Fruit fly (Drosophila melanogaster) whole organism, embryonic: ENCODE results near the gene Ccdc114.

Experiments used
- Adf1 ChIP-seq: fragments of 200-800 bp; sonication (Bioruptor generic); IDR thresholded peaks from 2 replicates; pipeline ENCODE4 v1.3.6; 2022; ENCODE audit warnings: missing biosample characterization, missing genetic modification characterization
- Atf6 ChIP-seq: fragments of 200-800 bp; sonication (Bioruptor generic); IDR thresholded peaks from 2 replicates; pipeline ENCODE4 v1.3.6; 2022; ENCODE audit warnings: missing biosample characterization, missing genetic modification characterization
- BEAF-32 ChIP-seq: fragments of 200-800 bp; sonication (Bioruptor generic); optimal IDR thresholded peaks from 3 replicates; lab custom pipeline; 2017; ENCODE audit warnings: missing biosample characterization, missing genetic modification characterization, mild to moderate bottlenecking, moderate library complexity, missing genetic modification reagents
- CG12219 ChIP-seq: fragments of 200-800 bp; sonication (Bioruptor generic); optimal IDR thresholded peaks from 3 replicates; lab custom pipeline; 2018; ENCODE audit warnings: missing biosample characterization, mild to moderate bottlenecking, missing genetic modification characterization
- CG12942 ChIP-seq: fragments of 200-800 bp; sonication (Bioruptor generic); optimal IDR thresholded peaks from 3 replicates; lab custom pipeline; 2016; ENCODE audit warnings: missing biosample characterization, missing genetic modification characterization
- CG15011 ChIP-seq: fragments of 200-800 bp; sonication (Bioruptor generic); optimal IDR thresholded peaks from 3 replicates; lab custom pipeline; 2018; ENCODE audit warnings: missing biosample characterization, mild to moderate bottlenecking, missing genetic modification characterization
- CG17361 ChIP-seq: fragments of 200-800 bp; sonication (Bioruptor generic); IDR thresholded peaks from 3 replicates; pipeline ENCODE4 v1.3.6; 2022; ENCODE audit warnings: missing biosample characterization, missing genetic modification characterization
- CG17912 ChIP-seq: fragments of 200-800 bp; sonication (Bioruptor generic); optimal IDR thresholded peaks from 2 replicates; lab custom pipeline; 2018; ENCODE audit warnings: missing biosample characterization, mild to moderate bottlenecking, missing genetic modification characterization
- CG2116 ChIP-seq: fragments of 200-800 bp; sonication (Bioruptor generic); optimal IDR thresholded peaks from 3 replicates; lab custom pipeline; 2018; ENCODE audit warnings: missing biosample characterization, mild to moderate bottlenecking, missing genetic modification characterization
- CG4282 ChIP-seq: fragments of 200-800 bp; sonication (Bioruptor generic); optimal IDR thresholded peaks from 2 replicates; lab custom pipeline; 2016; ENCODE audit warnings: missing biosample characterization, missing genetic modification characterization
- CG4617 ChIP-seq: fragments of 200-800 bp; sonication (Bioruptor generic); optimal IDR thresholded peaks from 3 replicates; lab custom pipeline; 2016; ENCODE audit warnings: missing biosample characterization, missing genetic modification characterization, borderline replicate concordance
- CG4854 ChIP-seq: fragments of 200-800 bp; sonication (Bioruptor generic); optimal IDR thresholded peaks from 2 replicates; lab custom pipeline; 2016; ENCODE audit warnings: missing biosample characterization, missing genetic modification characterization, inconsistent platforms
- CG6254 ChIP-seq: fragments of 200-800 bp; sonication (Bioruptor generic); optimal IDR thresholded peaks from 3 replicates; lab custom pipeline; 2017; ENCODE audit warnings: mild to moderate bottlenecking, missing biosample characterization, missing genetic modification reagents, missing genetic modification characterization
- CG7987 ChIP-seq: fragments of 200-800 bp; sonication (Bioruptor generic); optimal IDR thresholded peaks from 2 replicates; lab custom pipeline; 2018; ENCODE audit warnings: missing biosample characterization, mild to moderate bottlenecking, missing genetic modification characterization, moderate library complexity
- CG8290 ChIP-seq, 3 experiments: fragments of 200-800 bp; sonication (Bioruptor generic); optimal IDR thresholded peaks; 2 replicates each; lab custom pipeline; 2016 to 2019; ENCODE audit warnings: missing biosample characterization in 3 of 3, missing genetic modification characterization in 3 of 3, mild to moderate bottlenecking in 2 of 3, moderate library complexity in 1 of 3
- CG9215 ChIP-seq: fragments of 200-800 bp; sonication (Bioruptor generic); IDR thresholded peaks from 2 replicates; pipeline ENCODE4 v1.3.6; 2022; ENCODE audit warnings: missing biosample characterization, missing genetic modification characterization
- Dek ChIP-seq: fragments of 200-800 bp; sonication (Bioruptor generic); optimal IDR thresholded peaks from 3 replicates; lab custom pipeline; 2019; ENCODE audit warnings: missing biosample characterization, mild to moderate bottlenecking, missing genetic modification characterization, moderate library complexity
- Doc2 ChIP-seq: fragments of 200-800 bp; sonication (Bioruptor generic); IDR thresholded peaks from 2 replicates; pipeline ENCODE4 v1.3.6; 2022; ENCODE audit warnings: missing biosample characterization, missing genetic modification characterization
- Ets65A ChIP-seq: fragments of 200-800 bp; sonication (Bioruptor generic); peaks from one replicate; lab custom pipeline; 2016; ENCODE audit warnings: missing biosample characterization, missing genetic modification characterization
- Hr3 ChIP-seq: fragments of 200-800 bp; sonication (Bioruptor generic); optimal IDR thresholded peaks from 3 replicates; lab custom pipeline; 2016; ENCODE audit warnings: missing biosample characterization, missing genetic modification characterization
- Max ChIP-seq: fragments of 200-800 bp; sonication (Bioruptor generic); optimal IDR thresholded peaks from 2 replicates; lab custom pipeline; 2016; ENCODE audit warnings: missing biosample characterization, mild to moderate bottlenecking, missing genetic modification characterization
- Mes4 ChIP-seq: fragments of 200-800 bp; sonication (Bioruptor generic); optimal IDR thresholded peaks from 2 replicates; lab custom pipeline; 2016; ENCODE audit warnings: missing biosample characterization, missing genetic modification characterization
- NC2β ChIP-seq: fragments of 200-800 bp; sonication (Bioruptor generic); optimal IDR thresholded peaks from 2 replicates; lab custom pipeline; 2016; ENCODE audit warnings: missing biosample characterization, missing genetic modification characterization
- NK7.1 ChIP-seq: fragments of 200-800 bp; sonication (Bioruptor generic); optimal IDR thresholded peaks from 3 replicates; lab custom pipeline; 2016; ENCODE audit warnings: missing biosample characterization, missing genetic modification characterization
- Pdp1 ChIP-seq, 2 experiments: fragments of 200-800 bp; sonication (Bioruptor generic); optimal IDR thresholded peaks; 3 replicates each; lab custom pipeline; 2016; ENCODE audit warnings: missing biosample characterization in 2 of 2, missing genetic modification characterization in 2 of 2, mild to moderate bottlenecking in 1 of 2, moderate library complexity in 1 of 2
- Ptx1 ChIP-seq: fragments of 200-800 bp; sonication (Bioruptor generic); IDR thresholded peaks from 2 replicates; pipeline ENCODE4 v1.3.6; 2022; ENCODE audit warnings: missing biosample characterization, missing genetic modification characterization
- Usf ChIP-seq: fragments of 200-800 bp; sonication (Bioruptor generic); optimal IDR thresholded peaks from 2 replicates; lab custom pipeline; 2017; ENCODE audit warnings: missing genotype, missing biosample characterization, missing genetic modification characterization
- ato ChIP-seq: fragments of 200-800 bp; sonication (Bioruptor generic); IDR thresholded peaks from 2 replicates; pipeline ENCODE4 v1.3.6; 2022; ENCODE audit warnings: missing biosample characterization, missing genetic modification characterization; ENCODE audit not compliant: partially characterized antibody
- corto ChIP-seq: fragments of 200-800 bp; sonication (Bioruptor generic); optimal IDR thresholded peaks from 2 replicates; lab custom pipeline; 2016; ENCODE audit warnings: missing biosample characterization, mild to moderate bottlenecking, missing genetic modification characterization, moderate library complexity
- crc ChIP-seq: fragments of 200-800 bp; sonication (Bioruptor generic); optimal IDR thresholded peaks from 2 replicates; lab custom pipeline; 2016; ENCODE audit warnings: missing biosample characterization, missing genetic modification characterization
- da ChIP-seq: fragments of 200-800 bp; sonication (Bioruptor generic); optimal IDR thresholded peaks from 2 replicates; lab custom pipeline; 2016; ENCODE audit warnings: missing biosample characterization, missing genetic modification characterization
- dan ChIP-seq: fragments of 200-800 bp; sonication (Bioruptor generic); IDR thresholded peaks from 2 replicates; pipeline ENCODE4 v1.3.6; 2022; ENCODE audit warnings: missing biosample characterization, missing genetic modification characterization
- dati ChIP-seq: fragments of 200-800 bp; sonication (Bioruptor generic); IDR thresholded peaks from 2 replicates; pipeline ENCODE4 v1.3.6; 2022; ENCODE audit warnings: missing biosample characterization, missing genetic modification characterization
- esg ChIP-seq: fragments of 200-800 bp; sonication (Bioruptor generic); conservative IDR thresholded peaks from 2 replicates; pipeline ENCODE4 v1.3.6; 2022; ENCODE audit warnings: missing biosample characterization, missing genetic modification characterization
- eyg ChIP-seq: fragments of 200-800 bp; sonication (Bioruptor generic); optimal IDR thresholded peaks from 3 replicates; lab custom pipeline; 2016; ENCODE audit warnings: missing biosample characterization, missing genetic modification characterization
- fu2 ChIP-seq: fragments of 200-800 bp; sonication (Bioruptor generic); optimal IDR thresholded peaks from 2 replicates; lab custom pipeline; 2016; ENCODE audit warnings: missing biosample characterization, missing genetic modification characterization
- gcm2 ChIP-seq: fragments of 200-800 bp; sonication (Bioruptor generic); optimal IDR thresholded peaks from 2 replicates; lab custom pipeline; 2016; ENCODE audit warnings: missing biosample characterization, missing genetic modification characterization
- gfzf ChIP-seq: fragments of 200-800 bp; sonication (Bioruptor generic); optimal IDR thresholded peaks from 2 replicates; lab custom pipeline; 2016; ENCODE audit warnings: missing biosample characterization, mild to moderate bottlenecking, missing genetic modification characterization, moderate library complexity
- gsb-n ChIP-seq: fragments of 200-800 bp; sonication (Bioruptor generic); optimal IDR thresholded peaks from 3 replicates; lab custom pipeline; 2018; ENCODE audit warnings: missing biosample characterization, mild to moderate bottlenecking, missing genetic modification characterization
- jigr1 ChIP-seq: fragments of 200-800 bp; sonication (Bioruptor generic); IDR thresholded peaks from 3 replicates; pipeline ENCODE4 v1.3.6; 2022; ENCODE audit warnings: missing biosample characterization, missing genetic modification characterization
- jing ChIP-seq: fragments of 200-800 bp; sonication (Bioruptor generic); optimal IDR thresholded peaks from 2 replicates; lab custom pipeline; 2018; ENCODE audit warnings: missing biosample characterization, mild to moderate bottlenecking, missing genetic modification characterization
- kah ChIP-seq: fragments of 200-800 bp; sonication (Bioruptor generic); optimal IDR thresholded peaks from 2 replicates; lab custom pipeline; 2018; ENCODE audit warnings: missing biosample characterization, mild to moderate bottlenecking, missing genetic modification characterization
- luna ChIP-seq: fragments of 200-800 bp; sonication (Bioruptor generic); optimal IDR thresholded peaks from 2 replicates; lab custom pipeline; 2016; ENCODE audit warnings: missing biosample characterization, missing genetic modification characterization
- pros ChIP-seq: fragments of 200-800 bp; sonication (Bioruptor generic); optimal IDR thresholded peaks from 3 replicates; lab custom pipeline; 2019; ENCODE audit warnings: missing biosample characterization, mild to moderate bottlenecking, missing genetic modification characterization, moderate library complexity
- repo ChIP-seq: fragments of 200-800 bp; sonication (Bioruptor generic); optimal IDR thresholded peaks from 2 replicates; lab custom pipeline; 2016; ENCODE audit warnings: missing biosample characterization, missing genetic modification characterization
- ro ChIP-seq: fragments of 200-800 bp; sonication (Bioruptor generic); IDR thresholded peaks from 2 replicates; pipeline ENCODE4 v1.3.6; 2022; ENCODE audit warnings: missing biosample characterization, missing genetic modification characterization
- ssp ChIP-seq: fragments of 200-800 bp; sonication (Bioruptor generic); IDR thresholded peaks from 2 replicates; pipeline ENCODE4 v1.3.6; 2022; ENCODE audit warnings: missing biosample characterization, missing genetic modification characterization
- tgo ChIP-seq: fragments of 200-800 bp; sonication (Bioruptor generic); IDR thresholded peaks from 3 replicates; pipeline ENCODE4 v1.3.6; 2022; ENCODE audit warnings: missing biosample characterization, missing genetic modification characterization
- tup ChIP-seq: fragments of 200-800 bp; sonication (Bioruptor generic); optimal IDR thresholded peaks from 2 replicates; lab custom pipeline; 2016; ENCODE audit warnings: missing biosample characterization, mild to moderate bottlenecking, missing genetic modification characterization, moderate library complexity
- twi ChIP-seq: fragments of 200-800 bp; optimal IDR thresholded peaks from 2 replicates; lab custom pipeline; 2019; ENCODE audit warnings: missing biosample characterization, mild to moderate bottlenecking, missing genetic modification characterization, moderate library complexity
- wdn ChIP-seq: fragments of 200-800 bp; sonication (Bioruptor generic); IDR thresholded peaks from 2 replicates; pipeline ENCODE4 v1.3.6; 2022; ENCODE audit warnings: missing biosample characterization, missing genetic modification characterization
- zf30C ChIP-seq: fragments of 200-800 bp; sonication (Bioruptor generic); optimal IDR thresholded peaks from 3 replicates; lab custom pipeline; 2018; ENCODE audit warnings: missing biosample characterization, mild to moderate bottlenecking, missing genetic modification characterization

The Ccdc114 gene

dm6 chr3R:16652091-16652490 is 27.6 kb upstream of the Ccdc114 start, which contains the start of gene CG14907 (continued):
- TF ChIP-seq tgo (GFP tag; lab: Robert Waterston, UW) (no peak), Doc2 (GFP tag; lab: Robert Waterston, UW) (no peak), gsb-n (tag; lab: Kevin White, UChicago) (no peak), pros (no peak), CG17361 (GFP tag; lab: Robert Waterston, UW) (no peak), gfzf (GFP tag; lab: Kevin White, UChicago) (no peak), CG4617 (GFP tag; lab: Kevin White, UChicago) (no peak), jigr1 (GFP tag; lab: Robert Waterston, UW) (no peak), Mes4 (GFP tag; lab: Kevin White, UChicago) (no peak), da (no peak), Ets65A (GFP tag; lab: Kevin White, UChicago) (no peak), ro (no peak), Adf1 (GFP tag; lab: Robert Waterston, UW) (no peak), jing (GFP tag; lab: Kevin White, UChicago) (no peak), twi (tag; lab: Kevin White, UChicago) (no peak), CG4854 (GFP tag; lab: Kevin White, UChicago) (no peak), zf30C (GFP tag; lab: Kevin White, UChicago) (no peak), gcm2 (GFP tag; lab: Kevin White, UChicago) (no peak), Ptx1 (no peak), esg (GFP tag; lab: Robert Waterston, UW) (no peak), CG12219 (GFP tag; lab: Kevin White, UChicago) (no peak), CG15011 (GFP tag; lab: Kevin White, UChicago) (no peak), crc (GFP tag; lab: Kevin White, UChicago) (no peak), Atf6 (GFP tag; lab: Robert Waterston, UW) (no peak), CG4282 (GFP tag; lab: Kevin White, UChicago) (no peak), luna (GFP tag; lab: Kevin White, UChicago) (no peak), CG6254 (no peak), tup (GFP tag; lab: Kevin White, UChicago) (no peak), repo (no peak), kah (no peak), corto (GFP tag; lab: Kevin White, UChicago) (no peak), Dek (tag; lab: Kevin White, UChicago) (no peak), wdn (GFP tag; lab: Robert Waterston, UW) (no peak), dan (GFP tag; lab: Robert Waterston, UW) (no peak), CG7987 (no peak), dati (GFP tag; lab: Robert Waterston, UW) (no peak), CG9215 (GFP tag; lab: Robert Waterston, UW) (no peak), Max (no peak), NC2β (GFP tag; lab: Kevin White, UChicago) (no peak), ssp (GFP tag; lab: Robert Waterston, UW) (0 out of 2 replicates have a peak, but pooled peaks have one; percentile 23), Usf (GFP tag; lab: Kevin White, UChicago) (no peak), Pdp1 (GFP tag; optimal IDR thresholded peaks at IDR 0.05; lab: Kevin White, UChicago) (peak in 1 of 2 experiments; percentile 93), CG12942 (GFP tag; lab: Kevin White, UChicago) (no peak), eyg (GFP tag; lab: Kevin White, UChicago) (no peak), Hr3 (GFP tag; lab: Kevin White, UChicago) (no peak), CG17912 (GFP tag; lab: Kevin White, UChicago) (no peak), NK7.1 (GFP tag; lab: Kevin White, UChicago) (no peak), BEAF-32 (GFP tag; lab: Kevin White, UChicago) (peak; percentile 65), CG8290 (GFP tag; optimal IDR thresholded peaks at IDR 0.05; lab: Kevin White, UChicago) (no peak), CG8290 (tag; optimal IDR thresholded peaks at IDR 0.05; lab: Kevin White, UChicago) (no peak), CG2116 (GFP tag; lab: Kevin White, UChicago) (peak; percentile 96), ato (GFP tag; lab: Robert Waterston, UW) (no peak), fu2 (GFP tag; lab: Kevin White, UChicago) (no peak)
